Worm (Caenorhabditis elegans) whole organism, late embryonic: Measurements from ENCODE around the gene gur-3.

Experiments used
- C08G9.2 ChIP-seq: sonication (generic microtip); optimal IDR thresholded peaks from 2 replicates; lab custom pipeline; 2016; ENCODE audit warnings: mild to moderate bottlenecking, missing genetic modification characterization, moderate library complexity, missing compliant biosample characterization
- C38D4.7 ChIP-seq: fragments of 200-800 bp; sonication (Bioruptor generic); optimal IDR thresholded peaks from 2 replicates; lab custom pipeline; 2018; ENCODE audit warnings: mild to moderate bottlenecking, missing genetic modification characterization, moderate library complexity, missing compliant biosample characterization
- K09A11.1 ChIP-seq: sonication (generic microtip); optimal IDR thresholded peaks from 2 replicates; lab custom pipeline; 2017; ENCODE audit warnings: antibody characterized with exemption, mild to moderate bottlenecking, missing genetic modification characterization, missing compliant biosample characterization; ENCODE audit not compliant: insufficient read depth
- Y22D7AL.16 ChIP-seq: sonication (generic microtip); optimal IDR thresholded peaks from 2 replicates; lab custom pipeline; 2016; ENCODE audit warnings: missing genetic modification characterization, missing compliant biosample characterization
- ama-1 ChIP-seq: fragments of 150-350 bp; optimal IDR thresholded peaks from 2 replicates; lab custom pipeline; 2014
- ceh-14 ChIP-seq: sonication (generic microtip); optimal IDR thresholded peaks from 2 replicates; lab custom pipeline; 2016; ENCODE audit warnings: missing genotype, missing genetic modification characterization, missing compliant biosample characterization
- ceh-18 ChIP-seq: sonication (generic microtip); optimal IDR thresholded peaks from 2 replicates; lab custom pipeline; 2016; ENCODE audit warnings: missing genetic modification characterization, missing compliant biosample characterization
- ceh-2 ChIP-seq: sonication (generic microtip); optimal IDR thresholded peaks from 2 replicates; lab custom pipeline; 2016; ENCODE audit warnings: missing genotype, missing genetic modification characterization, missing compliant biosample characterization
- ceh-31 ChIP-seq: sonication (generic microtip); optimal IDR thresholded peaks from 2 replicates; lab custom pipeline; 2016; ENCODE audit warnings: missing genetic modification characterization, missing compliant biosample characterization
- ceh-34 ChIP-seq: sonication (generic microtip); optimal IDR thresholded peaks from 2 replicates; lab custom pipeline; 2016; ENCODE audit warnings: mild to moderate bottlenecking, missing genetic modification characterization, missing compliant biosample characterization
- ceh-9 ChIP-seq: sonication (generic microtip); optimal IDR thresholded peaks from 2 replicates; lab custom pipeline; 2016; ENCODE audit warnings: mild to moderate bottlenecking, missing genetic modification characterization, inconsistent platforms, missing compliant biosample characterization
- dmd-4 ChIP-seq: sonication (generic microtip); optimal IDR thresholded peaks from 2 replicates; lab custom pipeline; 2016; ENCODE audit warnings: borderline replicate concordance, missing genetic modification characterization, missing compliant biosample characterization
- dve-1 ChIP-seq: sonication (generic microtip); optimal IDR thresholded peaks from 2 replicates; lab custom pipeline; 2017; ENCODE audit warnings: antibody characterized with exemption, mild to moderate bottlenecking, missing genetic modification characterization, missing compliant biosample characterization
- elt-2 ChIP-seq: sonication (generic microtip); optimal IDR thresholded peaks from 2 replicates; lab custom pipeline; 2016; ENCODE audit warnings: missing genetic modification reagents, missing genetic modification characterization, missing compliant biosample characterization
- ets-4 ChIP-seq: sonication (generic microtip); optimal IDR thresholded peaks from 2 replicates; lab custom pipeline; 2016; ENCODE audit warnings: missing genetic modification characterization, missing compliant biosample characterization
- eyg-1 ChIP-seq: sonication (generic microtip); optimal IDR thresholded peaks from 2 replicates; lab custom pipeline; 2016; ENCODE audit warnings: missing genotype, missing genetic modification characterization, missing compliant biosample characterization
- fax-1 ChIP-seq: sonication (generic microtip); optimal IDR thresholded peaks from 2 replicates; lab custom pipeline; 2016; ENCODE audit warnings: missing genotype, missing genetic modification characterization, missing compliant biosample characterization
- fkh-6 ChIP-seq: sonication (generic microtip); optimal IDR thresholded peaks from 2 replicates; lab custom pipeline; 2016; ENCODE audit warnings: missing genetic modification characterization, missing compliant biosample characterization
- hlh-30 ChIP-seq: sonication (generic microtip); optimal IDR thresholded peaks from 2 replicates; lab custom pipeline; 2017; ENCODE audit warnings: antibody characterized with exemption, missing genetic modification characterization, missing compliant biosample characterization; ENCODE audit not compliant: insufficient read depth
- lin-11 ChIP-seq: fragments of 200-800 bp; sonication (Bioruptor generic); optimal IDR thresholded peaks from 2 replicates; lab custom pipeline; 2018; ENCODE audit warnings: mild to moderate bottlenecking, missing genetic modification characterization, missing compliant biosample characterization
- madf-2 ChIP-seq: sonication (generic microtip); optimal IDR thresholded peaks from 2 replicates; lab custom pipeline; 2017; ENCODE audit warnings: missing genetic modification characterization, missing compliant biosample characterization
- nfya-1 ChIP-seq: sonication (generic microtip); optimal IDR thresholded peaks from 2 replicates; lab custom pipeline; 2017; ENCODE audit warnings: missing genetic modification characterization, mild to moderate bottlenecking, missing compliant biosample characterization, antibody characterized with exemption, moderate library complexity
- nhr-232 ChIP-seq: sonication (generic microtip); optimal IDR thresholded peaks from 2 replicates; lab custom pipeline; 2016; ENCODE audit warnings: missing genetic modification characterization, missing compliant biosample characterization
- pag-3 ChIP-seq: sonication (generic microtip); optimal IDR thresholded peaks from 2 replicates; lab custom pipeline; 2016; ENCODE audit warnings: missing compliant biosample characterization, missing genetic modification characterization, borderline replicate concordance
- pat-9 ChIP-seq: fragments of 200-800 bp; sonication (Bioruptor generic); optimal IDR thresholded peaks from 2 replicates; lab custom pipeline; 2018; ENCODE audit warnings: mild to moderate bottlenecking, missing genetic modification characterization, moderate library complexity, missing compliant biosample characterization
- pha-2 ChIP-seq: sonication (generic microtip); optimal IDR thresholded peaks from 2 replicates; lab custom pipeline; 2017; ENCODE audit warnings: mild to moderate bottlenecking, missing genetic modification characterization, missing compliant biosample characterization
- pros-1 ChIP-seq: fragments of 150-350 bp; optimal IDR thresholded peaks from 2 replicates; lab custom pipeline; 2014; ENCODE audit warnings: missing biosample characterization, missing genetic modification reagents, missing genetic modification characterization
- rnt-1 ChIP-seq: sonication (generic microtip); optimal IDR thresholded peaks from 2 replicates; lab custom pipeline; 2016; ENCODE audit warnings: missing genetic modification characterization, missing compliant biosample characterization
- sdc-2 ChIP-seq: sonication (generic microtip); optimal IDR thresholded peaks from 2 replicates; lab custom pipeline; 2016; ENCODE audit warnings: missing genotype, missing genetic modification characterization, missing compliant biosample characterization
- sox-2 ChIP-seq: fragments of 200-800 bp; sonication (Bioruptor generic); IDR thresholded peaks from 2 replicates; pipeline ENCODE4 v1.3.6; 2022; ENCODE audit warnings: missing genetic modification reagents, missing genetic modification characterization, missing compliant biosample characterization
- sox-4 ChIP-seq: sonication (generic microtip); optimal IDR thresholded peaks from 2 replicates; lab custom pipeline; 2017; ENCODE audit warnings: mild to moderate bottlenecking, missing genetic modification characterization, inconsistent platforms, missing compliant biosample characterization
- syd-9 ChIP-seq: sonication (generic microtip); optimal IDR thresholded peaks from 2 replicates; lab custom pipeline; 2016; ENCODE audit warnings: mild to moderate bottlenecking, missing genetic modification characterization, moderate library complexity, missing compliant biosample characterization
- tbx-2 ChIP-seq: sonication (generic microtip); optimal IDR thresholded peaks from 2 replicates; lab custom pipeline; 2016; ENCODE audit warnings: missing genetic modification characterization, missing compliant biosample characterization
- ttx-3 ChIP-seq: sonication (generic microtip); optimal IDR thresholded peaks from 2 replicates; lab custom pipeline; 2016; ENCODE audit warnings: missing genetic modification reagents, missing genetic modification characterization, missing compliant biosample characterization
- unc-3 ChIP-seq, 2 experiments: fragments of 200-800 bp in 1 of 2; sonication (Bioruptor generic) in 1 of 2; sonication (generic microtip) in 1 of 2; conservative IDR thresholded peaks in 1 of 2; optimal IDR thresholded peaks in 1 of 2; 2 replicates each; pipeline versions ENCODE4 v1.3.6 to Lab custom; 2016 to 2022; ENCODE audit warnings: missing compliant biosample characterization in 2 of 2, missing genetic modification characterization in 2 of 2, missing genetic modification reagents in 1 of 2
- unc-42 ChIP-seq: sonication (generic microtip); optimal IDR thresholded peaks from 2 replicates; lab custom pipeline; 2016; ENCODE audit warnings: missing genotype, missing genetic modification characterization, missing compliant biosample characterization
- unc-55 ChIP-seq: sonication (generic microtip); optimal IDR thresholded peaks from 2 replicates; lab custom pipeline; 2017; ENCODE audit warnings: missing biosample characterization, missing genetic modification reagents, missing genetic modification characterization
- unc-86 ChIP-seq: sonication (generic microtip); optimal IDR thresholded peaks from 2 replicates; lab custom pipeline; 2016; ENCODE audit warnings: missing genetic modification characterization, missing compliant biosample characterization
- ztf-16 ChIP-seq: sonication (generic microtip); optimal IDR thresholded peaks from 2 replicates; lab custom pipeline; 2017; ENCODE audit warnings: missing genetic modification characterization, missing compliant biosample characterization

gur-3 gene

DNA sequence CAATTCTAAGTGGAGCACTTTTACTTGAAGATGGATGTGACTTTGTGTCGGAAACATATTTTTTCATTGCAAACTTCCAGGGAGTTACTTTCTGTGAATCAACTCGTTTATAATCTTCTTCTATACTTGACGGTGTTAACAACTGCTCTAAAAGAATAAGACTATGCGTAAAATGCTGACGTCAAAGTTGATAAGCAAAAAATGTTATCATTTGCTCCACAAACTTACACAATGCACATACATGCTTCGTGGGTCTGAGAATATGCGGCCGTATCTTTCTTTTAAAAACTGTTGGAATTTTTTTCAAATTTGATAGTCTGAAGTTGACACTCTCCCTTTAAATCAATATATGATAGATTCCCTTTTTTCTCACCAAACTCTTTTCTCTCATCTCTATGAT is 10.9 kb downstream of the gur-3 start:
- no peak for TF ChIP-seq fkh-6 (tag; lab: Kevin White, UChicago)
- TF ChIP-seq elt-2 (tag; lab: Kevin White, UChicago): peak; percentile 61

- TF ChIP-seq unc-55: peak; percentile 60
- TF ChIP-seq pat-9 (tag; lab: Kevin White, UChicago): peak; percentile 47
- TF ChIP-seq ama-1 (lab: Kevin White, UChicago): no peak
- TF ChIP-seq fkh-6 (tag; lab: Kevin White, UChicago): peak; percentile 51
- no peak for TF ChIP-seq ceh-9 (tag; lab: Kevin White, UChicago)
- peak; percentile 36 for TF ChIP-seq ceh-34 (tag; lab: Kevin White, UChicago)
- TF ChIP-seq ceh-18: peak; percentile 25
- TF ChIP-seq rnt-1: peak; percentile 33
- TF ChIP-seq nfya-1 (tag; lab: Kevin White, UChicago): no peak
- peak; percentile 6 for TF ChIP-seq tbx-2 (tag; lab: Kevin White, UChicago)
- TF ChIP-seq C38D4.7 (GFP tag; lab: Kevin White, UChicago): peak; percentile 30
- TF ChIP-seq pha-2: no peak
- no peak for TF ChIP-seq ttx-3 (tag; lab: Kevin White, UChicago)
- TF ChIP-seq ceh-31 (tag; lab: Kevin White, UChicago): no peak
Measured at ce11 chrX:10394238-10394637, 11.9 kb downstream of the gur-3 start.

DNA sequence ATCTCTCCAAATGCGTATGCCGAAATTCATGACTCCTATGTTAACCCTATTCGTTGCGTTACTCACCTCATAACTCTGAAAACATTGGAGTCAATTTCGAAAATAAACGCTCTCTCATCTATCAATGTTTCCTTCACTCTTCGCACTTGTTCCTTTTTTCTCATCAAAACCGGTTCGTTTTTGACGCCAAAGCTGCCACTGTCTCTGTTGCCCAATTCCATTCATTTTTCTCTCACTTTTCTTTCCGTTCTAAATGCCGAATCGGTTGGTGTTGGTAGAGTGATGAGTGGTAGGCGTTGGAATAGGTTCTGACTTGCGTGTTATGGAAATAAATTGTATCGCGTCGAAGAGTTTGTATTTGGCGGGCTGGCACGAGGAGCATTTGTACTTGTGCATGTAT is 12.7 kb downstream of the gur-3 start:
- no peak for TF ChIP-seq hlh-30 (tag; lab: Kevin White, UChicago)
- TF ChIP-seq dmd-4: no peak
- no peak for TF ChIP-seq syd-9 (tag; lab: Kevin White, UChicago)
- no peak for TF ChIP-seq C38D4.7 (GFP tag; lab: Kevin White, UChicago)
- no peak for TF ChIP-seq unc-3 (GFP tag; conservative IDR thresholded peaks at IDR 0.05; lab: Robert Waterston, UW)
- TF ChIP-seq unc-3 (tag; optimal IDR thresholded peaks at IDR 0.05; lab: Kevin White, UChicago): no peak
- TF ChIP-seq Y22D7AL.16 (tag; lab: Kevin White, UChicago): no peak
- TF ChIP-seq unc-42 (tag; lab: Kevin White, UChicago): no peak
- TF ChIP-seq C08G9.2 (tag; lab: Kevin White, UChicago): no peak
- TF ChIP-seq unc-86 (tag; lab: Kevin White, UChicago): no peak

- no peak for TF ChIP-seq unc-3 (GFP tag; conservative IDR thresholded peaks at IDR 0.05; lab: Robert Waterston, UW)
- TF ChIP-seq unc-3 (tag; optimal IDR thresholded peaks at IDR 0.05; lab: Kevin White, UChicago): no peak
- TF ChIP-seq unc-42 (tag; lab: Kevin White, UChicago): peak; percentile 52
Measured at ce11 chrX:10392792-10393191, 13.3 kb downstream of the gur-3 start.

ce11 chrX:10391174-10391573 is 14.9 kb downstream of the gur-3 start:
- peak; percentile 31 for TF ChIP-seq tbx-2 (tag; lab: Kevin White, UChicago)
- TF ChIP-seq lin-11 (tag; lab: Kevin White, UChicago): no peak
- TF ChIP-seq pros-1 (tag; lab: Kevin White, UChicago): no peak
- no peak for TF ChIP-seq madf-2
- no peak for TF ChIP-seq dve-1 (tag; lab: Kevin White, UChicago)
- no peak for TF ChIP-seq rnt-1
- TF ChIP-seq hlh-30 (tag; lab: Kevin White, UChicago): no peak
- peak; percentile 34 for TF ChIP-seq nfya-1 (tag; lab: Kevin White, UChicago)
- no peak for TF ChIP-seq K09A11.1 (tag; lab: Kevin White, UChicago)
- peak; percentile 10 for TF ChIP-seq unc-55
- TF ChIP-seq ceh-2 (tag; lab: Kevin White, UChicago): no peak
- TF ChIP-seq ets-4 (tag; lab: Kevin White, UChicago): no peak
- no peak for TF ChIP-seq sox-2
- TF ChIP-seq sox-4 (tag; lab: Kevin White, UChicago): no peak
- TF ChIP-seq eyg-1 (tag; lab: Kevin White, UChicago): no peak
- TF ChIP-seq ztf-16 (tag; lab: Kevin White, UChicago): no peak
- no peak for TF ChIP-seq pat-9 (tag; lab: Kevin White, UChicago)
- no peak for TF ChIP-seq nhr-232
- TF ChIP-seq fkh-6 (tag; lab: Kevin White, UChicago): no peak
- TF ChIP-seq ama-1 (lab: Kevin White, UChicago): no peak
- no peak for TF ChIP-seq pag-3 (tag; lab: Kevin White, UChicago)
- peak; percentile 14 for TF ChIP-seq sdc-2 (tag; lab: Kevin White, UChicago)
- TF ChIP-seq ceh-14 (tag; lab: Kevin White, UChicago): no peak
- TF ChIP-seq fax-1: no peak
